Fruit fly (Drosophila melanogaster) whole organism, embryonic: ENCODE data around the gene Hacd1.

Experiments used
- Aef1 ChIP-seq: fragments of 200-800 bp; sonication (Bioruptor generic); IDR thresholded peaks from 3 replicates; pipeline ENCODE4 v1.3.6; 2022; ENCODE audit warnings: missing biosample characterization, missing genetic modification characterization
- Bdp1 ChIP-seq: fragments of 200-800 bp; sonication (Bioruptor generic); optimal IDR thresholded peaks from 3 replicates; lab custom pipeline; 2016; ENCODE audit warnings: missing biosample characterization, missing genetic modification characterization
- Blimp-1 ChIP-seq: fragments of 200-800 bp; sonication (Bioruptor generic); optimal IDR thresholded peaks from 3 replicates; lab custom pipeline; 2018; ENCODE audit warnings: missing biosample characterization, missing genetic modification characterization, mild to moderate bottlenecking, moderate library complexity, missing genetic modification reagents
- CG1024 ChIP-seq: fragments of 200-800 bp; sonication (Bioruptor generic); IDR thresholded peaks from 2 replicates; pipeline ENCODE4 v1.3.6; 2022; ENCODE audit warnings: missing biosample characterization, missing genetic modification characterization
- CG11456 ChIP-seq: fragments of 200-800 bp; sonication (Bioruptor generic); IDR thresholded peaks from 3 replicates; pipeline ENCODE4 v1.3.6; 2022; ENCODE audit warnings: missing biosample characterization, missing genetic modification characterization
- CG12744 ChIP-seq: fragments of 200-800 bp; sonication (Bioruptor generic); optimal IDR thresholded peaks from 2 replicates; lab custom pipeline; 2016; ENCODE audit warnings: missing biosample characterization, missing genetic modification characterization
- CG13287 ChIP-seq: fragments of 200-800 bp; sonication (Bioruptor generic); IDR thresholded peaks from 2 replicates; pipeline ENCODE4 v1.3.6; 2022; ENCODE audit warnings: missing biosample characterization, missing genetic modification characterization; ENCODE audit not compliant: partially characterized antibody
- CG13424 ChIP-seq: fragments of 200-800 bp; sonication (Bioruptor generic); optimal IDR thresholded peaks from 2 replicates; lab custom pipeline; 2019; ENCODE audit warnings: missing biosample characterization, mild to moderate bottlenecking, missing genetic modification characterization, moderate library complexity
- CG14710 ChIP-seq: fragments of 200-800 bp; sonication (Bioruptor generic); optimal IDR thresholded peaks from 3 replicates; lab custom pipeline; 2019; ENCODE audit warnings: missing biosample characterization, mild to moderate bottlenecking, missing genetic modification characterization, moderate library complexity
- CG15073 ChIP-seq: fragments of 200-800 bp; sonication (Bioruptor generic); optimal IDR thresholded peaks from 2 replicates; lab custom pipeline; 2016; ENCODE audit warnings: missing biosample characterization, missing genetic modification characterization
- CG1529 ChIP-seq: fragments of 200-800 bp; sonication (Bioruptor generic); optimal IDR thresholded peaks from 3 replicates; lab custom pipeline; 2018; ENCODE audit warnings: missing biosample characterization, missing genetic modification characterization
- CG16813 ChIP-seq: fragments of 200-800 bp; sonication (Bioruptor generic); IDR thresholded peaks from 3 replicates; pipeline ENCODE4 v1.3.6; 2022; ENCODE audit warnings: missing biosample characterization, missing genetic modification characterization; ENCODE audit not compliant: partially characterized antibody
- CG17186 ChIP-seq: fragments of 200-800 bp; sonication (Bioruptor generic); optimal IDR thresholded peaks from 3 replicates; lab custom pipeline; 2017; ENCODE audit warnings: missing biosample characterization, missing genetic modification reagents, missing genetic modification characterization
- CG17568 ChIP-seq: fragments of 200-800 bp; sonication (Bioruptor generic); optimal IDR thresholded peaks from 2 replicates; lab custom pipeline; 2018; ENCODE audit warnings: missing biosample characterization, mild to moderate bottlenecking, missing genetic modification characterization, moderate library complexity
- CG30020 ChIP-seq: fragments of 200-800 bp; optimal IDR thresholded peaks from 2 replicates; lab custom pipeline; 2019; ENCODE audit warnings: missing biosample characterization, mild to moderate bottlenecking, missing genetic modification characterization, moderate library complexity
- CG3065 ChIP-seq: fragments of 200-800 bp; sonication (Bioruptor generic); optimal IDR thresholded peaks from 2 replicates; lab custom pipeline; 2016; ENCODE audit warnings: missing biosample characterization, missing genetic modification characterization
- CG31388 ChIP-seq: fragments of 200-800 bp; sonication (Bioruptor generic); optimal IDR thresholded peaks from 2 replicates; lab custom pipeline; 2016; ENCODE audit warnings: missing biosample characterization, missing genetic modification characterization
- CG32767 ChIP-seq: fragments of 200-800 bp; sonication (Bioruptor generic); IDR thresholded peaks from 2 replicates; pipeline ENCODE4 v1.3.6; 2022; ENCODE audit warnings: missing biosample characterization, missing genetic modification characterization
- CG34224 ChIP-seq: fragments of 200-800 bp; sonication (Bioruptor generic); IDR thresholded peaks from 3 replicates; pipeline ENCODE4 v1.3.6; 2022; ENCODE audit warnings: missing biosample characterization, missing genetic modification characterization; ENCODE audit not compliant: partially characterized antibody
- CG43689 ChIP-seq: fragments of 200-800 bp; sonication (Bioruptor generic); IDR thresholded peaks from 2 replicates; pipeline ENCODE4 v1.3.6; 2022; ENCODE audit warnings: missing biosample characterization, missing genetic modification characterization
- CG5953 ChIP-seq: fragments of 200-800 bp; sonication (Bioruptor generic); IDR thresholded peaks from 2 replicates; pipeline ENCODE4 v1.3.6; 2022; ENCODE audit warnings: missing biosample characterization, missing genetic modification characterization
- CG8281 ChIP-seq: fragments of 200-800 bp; sonication (Bioruptor generic); optimal IDR thresholded peaks from 2 replicates; lab custom pipeline; 2018; ENCODE audit warnings: missing biosample characterization, mild to moderate bottlenecking, missing genetic modification characterization, moderate library complexity
- Chrac-16 ChIP-seq: fragments of 200-800 bp; sonication (Bioruptor generic); optimal IDR thresholded peaks from 3 replicates; lab custom pipeline; 2016; ENCODE audit warnings: missing biosample characterization, missing genetic modification characterization
- CoRest ChIP-seq: fragments of 200-800 bp; sonication (Bioruptor generic); optimal IDR thresholded peaks from 3 replicates; lab custom pipeline; 2018; ENCODE audit warnings: missing biosample characterization, mild to moderate bottlenecking, missing genetic modification characterization, moderate library complexity
- D19B ChIP-seq: fragments of 200-800 bp; sonication (Bioruptor generic); optimal IDR thresholded peaks from 2 replicates; lab custom pipeline; 2017; ENCODE audit warnings: missing biosample characterization, mild to moderate bottlenecking, missing genetic modification characterization
- Dad ChIP-seq: fragments of 200-800 bp; sonication (Bioruptor generic); optimal IDR thresholded peaks from 3 replicates; lab custom pipeline; 2016; ENCODE audit warnings: missing biosample characterization, missing genetic modification characterization
- Dll ChIP-seq: fragments of 200-800 bp; sonication (Bioruptor generic); IDR thresholded peaks from 4 replicates; pipeline ENCODE4 v1.3.6; 2022; ENCODE audit warnings: missing biosample characterization, missing genetic modification characterization; ENCODE audit not compliant: partially characterized antibody
- HLH54F ChIP-seq: fragments of 200-800 bp; sonication (Bioruptor generic); optimal IDR thresholded peaks from 3 replicates; lab custom pipeline; 2016; ENCODE audit warnings: missing biosample characterization, missing genetic modification characterization
- HLHmδ ChIP-seq: fragments of 200-800 bp; sonication (Bioruptor generic); optimal IDR thresholded peaks from 2 replicates; lab custom pipeline; 2018; ENCODE audit warnings: missing biosample characterization, mild to moderate bottlenecking, missing genetic modification characterization, moderate library complexity
- Kr ChIP-seq: fragments of 200-800 bp; sonication (Bioruptor generic); optimal IDR thresholded peaks from 2 replicates; lab custom pipeline; 2017; ENCODE audit warnings: missing biosample characterization, mild to moderate bottlenecking, missing genetic modification characterization
- Max ChIP-seq: fragments of 200-800 bp; sonication (Bioruptor generic); optimal IDR thresholded peaks from 2 replicates; lab custom pipeline; 2016; ENCODE audit warnings: missing biosample characterization, mild to moderate bottlenecking, missing genetic modification characterization
- NK7.1 ChIP-seq: fragments of 200-800 bp; sonication (Bioruptor generic); optimal IDR thresholded peaks from 3 replicates; lab custom pipeline; 2016; ENCODE audit warnings: missing biosample characterization, missing genetic modification characterization
- Spps ChIP-seq: fragments of 200-800 bp; sonication (Bioruptor generic); optimal IDR thresholded peaks from 2 replicates; lab custom pipeline; 2018; ENCODE audit warnings: missing biosample characterization, mild to moderate bottlenecking, missing genetic modification characterization
- Sry-β ChIP-seq: fragments of 200-800 bp; sonication (Bioruptor generic); optimal IDR thresholded peaks from 2 replicates; lab custom pipeline; 2018; ENCODE audit warnings: missing biosample characterization, mild to moderate bottlenecking, missing genetic modification characterization, moderate library complexity
- al ChIP-seq: fragments of 200-800 bp; sonication (Bioruptor generic); IDR thresholded peaks from 2 replicates; pipeline ENCODE4 v1.3.6; 2022; ENCODE audit warnings: missing biosample characterization, missing genetic modification characterization
- btn ChIP-seq: fragments of 200-800 bp; sonication (Bioruptor generic); optimal IDR thresholded peaks from 2 replicates; lab custom pipeline; 2016; ENCODE audit warnings: missing biosample characterization, missing genetic modification characterization
- crp ChIP-seq, 2 experiments: fragments of 200-800 bp; sonication (Bioruptor generic); optimal IDR thresholded peaks; 2 replicates in 1 of 2; 3 replicates in 1 of 2; lab custom pipeline; 2017; ENCODE audit warnings: missing biosample characterization in 2 of 2, missing genetic modification characterization in 2 of 2, mild to moderate bottlenecking in 1 of 2, moderate library complexity in 1 of 2
- hbn ChIP-seq: fragments of 200-800 bp; sonication (Bioruptor generic); IDR thresholded peaks from 2 replicates; pipeline ENCODE4 v1.3.6; 2022; ENCODE audit warnings: missing biosample characterization, missing genetic modification characterization; ENCODE audit not compliant: partially characterized antibody
- kah ChIP-seq: fragments of 200-800 bp; sonication (Bioruptor generic); optimal IDR thresholded peaks from 2 replicates; lab custom pipeline; 2018; ENCODE audit warnings: missing biosample characterization, mild to moderate bottlenecking, missing genetic modification characterization
- mam ChIP-seq: fragments of 200-800 bp; sonication (Bioruptor generic); optimal IDR thresholded peaks from 3 replicates; lab custom pipeline; 2016; ENCODE audit warnings: missing biosample characterization, missing genetic modification characterization
- mld ChIP-seq: fragments of 200-800 bp; sonication (Bioruptor generic); IDR thresholded peaks from 3 replicates; pipeline ENCODE4 v1.3.6; 2022; ENCODE audit warnings: missing biosample characterization, missing genetic modification characterization; ENCODE audit not compliant: partially characterized antibody
- nerfin-1 ChIP-seq: fragments of 200-800 bp; sonication (Bioruptor generic); optimal IDR thresholded peaks from 3 replicates; lab custom pipeline; 2019; ENCODE audit warnings: missing biosample characterization, mild to moderate bottlenecking, missing genetic modification characterization, moderate library complexity
- nmo ChIP-seq: fragments of 200-800 bp; sonication (Bioruptor generic); optimal IDR thresholded peaks from 2 replicates; lab custom pipeline; 2018; ENCODE audit warnings: missing biosample characterization, mild to moderate bottlenecking, missing genetic modification characterization, moderate library complexity
- peb ChIP-seq: fragments of 200-800 bp; sonication (Bioruptor generic); IDR thresholded peaks from 2 replicates; pipeline ENCODE4 v1.3.6; 2022; ENCODE audit warnings: missing biosample characterization, missing genetic modification characterization
- pfk ChIP-seq: fragments of 200-800 bp; sonication (Bioruptor generic); optimal IDR thresholded peaks from 2 replicates; lab custom pipeline; 2018; ENCODE audit warnings: missing biosample characterization, mild to moderate bottlenecking, missing genetic modification characterization, moderate library complexity
- ro ChIP-seq: fragments of 200-800 bp; sonication (Bioruptor generic); IDR thresholded peaks from 2 replicates; pipeline ENCODE4 v1.3.6; 2022; ENCODE audit warnings: missing biosample characterization, missing genetic modification characterization
- sisA ChIP-seq: fragments of 200-800 bp; sonication (Bioruptor generic); IDR thresholded peaks from 2 replicates; pipeline ENCODE4 v1.3.6; 2022; ENCODE audit warnings: missing biosample characterization, missing genetic modification characterization
- vnd ChIP-seq: fragments of 200-800 bp; sonication (Bioruptor generic); IDR thresholded peaks from 3 replicates; pipeline ENCODE4 v1.3.6; 2022; ENCODE audit warnings: missing biosample characterization, missing genetic modification characterization; ENCODE audit not compliant: partially characterized antibody
- yki ChIP-seq: fragments of >200 bp; optimal IDR thresholded peaks from 3 replicates; lab custom pipeline; 2018

Hacd1 gene

dm6 chr2L:11989729-11990128 is 12.3 kb downstream of the Hacd1 start, which contains the start of the genes zuc and dgt2 (continued):
- TF ChIP-seq Spps (tag; lab: Kevin White, UChicago) (no peak), CG16813 (peak; percentile 31; the same call in 1 of the 3 replicates), CG5953 (no peak), HLHmδ (GFP tag; lab: Kevin White, UChicago) (no peak), CG32767 (GFP tag; lab: Robert Waterston, UW) (no peak), Bdp1 (GFP tag; lab: Kevin White, UChicago) (no peak), CG34224 (peak; percentile 44; the same call in 1 of the 3 replicates), al (no peak), CG17186 (GFP tag; lab: Kevin White, UChicago) (peak; percentile 5), Chrac-16 (GFP tag; lab: Kevin White, UChicago) (no peak), nerfin-1 (tag; lab: Kevin White, UChicago) (no peak), Aef1 (GFP tag; lab: Robert Waterston, UW) (no peak), CG8281 (tag; lab: Kevin White, UChicago) (no peak), Dll (GFP tag; lab: Robert Waterston, UW) (0 out of 4 replicates have a peak, but pooled peaks have one; percentile 29), HLH54F (GFP tag; lab: Kevin White, UChicago) (no peak), CoRest (tag; lab: Kevin White, UChicago) (peak; percentile 27), CG31388 (no peak), crp (GFP tag; optimal IDR thresholded peaks at IDR 0.05; lab: Kevin White, UChicago) (no peak), mld (GFP tag; lab: Robert Waterston, UW) (no peak), btn (no peak), CG1024 (GFP tag; lab: Robert Waterston, UW) (no peak), D19B (GFP tag; lab: Kevin White, UChicago) (no peak), Max (GFP tag; lab: Kevin White, UChicago) (no peak)

- no peak for TF ChIP-seq NK7.1 (GFP tag; lab: Kevin White, UChicago)
- TF ChIP-seq peb (GFP tag; lab: Robert Waterston, UW) = no peak
- no peak for TF ChIP-seq Blimp-1 (GFP tag; lab: Kevin White, UChicago)
These were observed 12.9 kb downstream of the Hacd1 start for dm6 chr2L:11989210-11989609.

- no peak for TF ChIP-seq CG43689
- TF ChIP-seq CG17568 = no peak
- TF ChIP-seq CG15073 = no peak
- TF ChIP-seq vnd = no peak
- peak; percentile 42 for TF ChIP-seq HLH54F (GFP tag; lab: Kevin White, UChicago)
- TF ChIP-seq mam = peak; percentile 44
- peak; percentile 77 for TF ChIP-seq Sry-β
- TF ChIP-seq nmo (GFP tag; lab: Kevin White, UChicago) = peak; percentile 69
- peak; percentile 27; the same call in 1 of the 2 replicates for TF ChIP-seq hbn (GFP tag; lab: Robert Waterston, UW)
- no peak for TF ChIP-seq Kr (GFP tag; lab: Kevin White, UChicago)
- TF ChIP-seq CG30020 = peak; percentile 29
- no peak for TF ChIP-seq CG12744 (GFP tag; lab: Kevin White, UChicago)
- TF ChIP-seq CG14710 (tag; lab: Kevin White, UChicago) = peak; percentile 83
- TF ChIP-seq pfk (GFP tag; lab: Kevin White, UChicago) = no peak
- no peak for TF ChIP-seq CG11456 (GFP tag; lab: Robert Waterston, UW)
- peak; percentile 23 for TF ChIP-seq CG13424 (tag; lab: Kevin White, UChicago)
- TF ChIP-seq sisA (GFP tag; lab: Robert Waterston, UW) = peak; percentile 39; the same call in 1 of the 2 replicates
- TF ChIP-seq ro (GFP tag; lab: Robert Waterston, UW) = no peak
- TF ChIP-seq kah (GFP tag; lab: Kevin White, UChicago) = no peak
- no peak for TF ChIP-seq CG13287 (GFP tag; lab: Robert Waterston, UW)
- no peak for TF ChIP-seq CG1529 (GFP tag; lab: Kevin White, UChicago)
- TF ChIP-seq CG3065 (GFP tag; lab: Kevin White, UChicago) = no peak
- TF ChIP-seq Dad (GFP tag; lab: Kevin White, UChicago) = peak; percentile 48
- peak; percentile 65 for TF ChIP-seq yki (lab: Kevin White, UChicago)
These were observed 14.1 kb downstream of the Hacd1 start, which contains the start of the genes CG6686 and CG34163 for dm6 chr2L:11987945-11988344. CG6686 (minus strand) TSS chr2L:11988039. CG34163 (plus strand) TSS chr2L:11988270.
